Worm (Caenorhabditis elegans): ENCODE results near the gene C12D12.3.

ce11 chrX:3540861-3541260 lies 51.8 kb downstream of the C12D12.3 start:
- TF ChIP-seq T23F11.4 (GFP tag; optimal IDR thresholded peaks at IDR 0.05) (no peak), lin-11 (tag; optimal IDR thresholded peaks at IDR 0.05) (no peak)
